Worm (Caenorhabditis elegans) whole organism, young adult: ENCODE data around the gene srh-289.

Experiments used
- hmg-20 ChIP-seq: fragments of 200-800 bp; sonication (Bioruptor generic); IDR thresholded peaks from 2 replicates; pipeline ENCODE4 v1.3.6; 2022; ENCODE audit warnings: missing genetic modification reagents, missing genetic modification characterization, missing compliant biosample characterization
- nfyb-1 ChIP-seq: fragments of 200-800 bp; sonication (Bioruptor generic); IDR thresholded peaks from 2 replicates; pipeline ENCODE4 v1.3.6; 2022; ENCODE audit warnings: missing genetic modification reagents, missing genetic modification characterization, missing compliant biosample characterization

- TF ChIP-seq nfyb-1 (GFP tag; lab: Robert Waterston, UW), result no peak
- no peak for TF ChIP-seq hmg-20 (GFP tag; lab: Robert Waterston, UW)
Observed at ce11 chrV:17784363-17784762, 9.5 kb downstream of the srh-289 start.
